Worm (Caenorhabditis elegans): ENCODE measurements around the gene fbxa-88.

Gene fbxa-88

DNA sequence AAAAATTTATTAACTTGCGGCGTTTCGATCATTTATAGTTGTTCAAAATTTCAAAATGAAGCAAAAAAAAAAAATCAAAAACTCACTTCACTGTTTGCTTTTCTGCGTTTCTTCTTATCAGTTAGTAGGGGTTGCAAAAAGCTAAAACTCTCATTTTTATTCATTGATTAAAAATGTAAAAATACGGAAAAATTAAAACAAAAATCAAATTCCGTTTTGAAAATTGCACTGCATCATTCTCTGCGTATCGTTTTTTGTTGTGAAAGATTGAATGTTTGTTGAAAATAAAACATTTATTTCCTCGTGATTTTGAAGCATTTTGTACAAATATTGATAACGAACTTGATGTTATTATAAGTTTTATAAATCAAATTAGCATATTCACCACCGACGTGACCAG, 13.8 kb downstream of the fbxa-88 start:
- no peak for TF ChIP-seq lin-13 (tag; optimal IDR thresholded peaks at IDR 0.05)
- TF ChIP-seq hlh-1 (tag; optimal IDR thresholded peaks at IDR 0.05): no peak
- TF ChIP-seq zip-8 (tag; optimal IDR thresholded peaks at IDR 0.05): no peak
- TF ChIP-seq flh-1 (GFP tag; optimal IDR thresholded peaks at IDR 0.05): no peak
- TF ChIP-seq ham-2 (GFP tag; optimal IDR thresholded peaks at IDR 0.05): no peak
- no peak for TF ChIP-seq nhr-28 (tag; optimal IDR thresholded peaks at IDR 0.05)
- TF ChIP-seq nhr-237 (tag; optimal IDR thresholded peaks at IDR 0.05): no peak

DNA sequence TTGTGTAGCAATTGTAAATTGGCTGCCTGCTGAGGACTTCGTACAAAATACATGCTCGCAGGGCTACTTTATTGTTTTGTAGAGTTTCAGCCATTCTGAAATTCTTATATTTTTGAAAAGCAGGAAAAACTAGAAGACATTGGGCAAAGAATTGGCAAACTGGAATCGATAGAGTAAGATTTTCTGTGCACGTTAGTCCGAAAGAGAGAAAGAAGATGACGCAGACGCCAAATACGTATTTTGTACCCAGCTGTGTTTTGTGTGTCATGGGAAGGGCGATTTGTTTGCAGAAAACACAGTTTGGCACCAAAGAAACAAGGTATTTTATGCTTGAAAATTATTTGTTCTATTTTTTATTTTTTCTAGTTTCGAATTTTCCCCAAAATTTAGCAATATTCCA, 15.5 kb downstream of the fbxa-88 start, which contains the start of gene fbxa-143:
Gene fbxa-143 (minus strand): TSS at position 101 of the 400 bp plus-strand sequence.
- no peak for TF ChIP-seq nhr-28 (tag; optimal IDR thresholded peaks at IDR 0.05)
- no peak for TF ChIP-seq sptf-1 (tag; optimal IDR thresholded peaks at IDR 0.05)

DNA sequence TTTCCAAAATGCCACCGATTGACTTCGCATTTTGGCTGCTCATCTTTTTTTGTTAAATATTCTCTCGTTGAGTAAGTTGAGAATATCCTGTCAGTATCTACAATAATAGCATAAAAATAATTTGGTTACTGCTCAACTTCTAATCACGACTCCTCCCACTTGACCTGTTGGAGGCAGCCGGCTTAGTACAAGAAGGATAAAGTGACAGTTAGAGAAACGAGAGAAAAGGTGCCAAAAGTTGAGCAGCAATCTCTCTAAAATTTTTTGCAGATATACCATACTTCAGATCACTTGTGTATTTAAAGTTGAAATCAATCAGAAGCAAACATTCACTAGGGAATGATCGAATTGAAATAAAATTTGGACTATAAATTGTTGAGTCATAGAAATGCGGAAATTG, 18.2 kb downstream of the fbxa-88 start, which contains the start of gene nhr-111:
Gene nhr-111 (minus strand): TSS at position 101 of the 400 bp plus-strand sequence.
- TF ChIP-seq snpc-4 (tag; optimal IDR thresholded peaks at IDR 0.05) (no peak), drap-1 (GFP tag; optimal IDR thresholded peaks at IDR 0.05) (no peak), unc-120 (tag; optimal IDR thresholded peaks at IDR 0.05; ENCODE audit: poor library complexity, severe bottlenecking) (no peak), mep-1 (tag; optimal IDR thresholded peaks at IDR 0.05) (no peak), bed-3 (GFP tag; optimal IDR thresholded peaks at IDR 0.05) (no peak), elt-1 (tag; optimal IDR thresholded peaks at IDR 0.05; ENCODE audit: borderline replicate concordance, insufficient read depth) (no peak), nhr-237 (tag; optimal IDR thresholded peaks at IDR 0.05) (no peak), unc-39 (tag; optimal IDR thresholded peaks at IDR 0.05) (no peak), blmp-1 (tag; optimal IDR thresholded peaks at IDR 0.05) (no peak)

DNA sequence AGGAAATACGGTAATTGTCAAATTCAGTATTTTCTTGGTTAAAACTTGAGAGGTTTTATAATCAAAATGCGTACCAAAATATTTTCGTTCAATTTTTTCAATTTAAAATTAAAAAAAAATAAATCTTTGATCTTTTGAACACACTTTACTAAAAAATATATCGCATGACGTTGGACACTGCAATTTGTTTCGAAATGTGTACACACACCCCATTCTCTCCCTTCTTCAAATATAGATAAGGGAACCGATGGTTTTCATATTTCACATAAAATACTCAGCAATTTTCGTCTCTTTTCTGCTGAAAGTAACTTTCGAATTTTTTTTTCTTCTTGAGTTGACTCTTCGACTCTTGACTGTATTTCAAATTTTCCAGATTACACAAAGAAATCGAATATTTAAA, 21.5 kb downstream of the fbxa-88 start:
- TF ChIP-seq sptf-1 (tag; optimal IDR thresholded peaks at IDR 0.05): no peak
- TF ChIP-seq nhr-12 (tag; optimal IDR thresholded peaks at IDR 0.05): no peak
- no peak for TF ChIP-seq lin-13 (tag; optimal IDR thresholded peaks at IDR 0.05)
- TF ChIP-seq snpc-4 (tag; optimal IDR thresholded peaks at IDR 0.05): no peak
- TF ChIP-seq sem-2 (GFP tag; optimal IDR thresholded peaks at IDR 0.05): no peak
- TF ChIP-seq lin-32 (GFP tag; optimal IDR thresholded peaks at IDR 0.05): no peak
- TF ChIP-seq drap-1 (GFP tag; optimal IDR thresholded peaks at IDR 0.05): no peak
- no peak for TF ChIP-seq unc-39 (tag; optimal IDR thresholded peaks at IDR 0.05)
- TF ChIP-seq elt-3 (tag; optimal IDR thresholded peaks at IDR 0.05): no peak
- TF ChIP-seq hlh-1 (tag; optimal IDR thresholded peaks at IDR 0.05): no peak
- TF ChIP-seq tbx-8 (GFP tag; optimal IDR thresholded peaks at IDR 0.05): no peak
- no peak for TF ChIP-seq unc-62 (GFP tag; optimal IDR thresholded peaks at IDR 0.05)

DNA sequence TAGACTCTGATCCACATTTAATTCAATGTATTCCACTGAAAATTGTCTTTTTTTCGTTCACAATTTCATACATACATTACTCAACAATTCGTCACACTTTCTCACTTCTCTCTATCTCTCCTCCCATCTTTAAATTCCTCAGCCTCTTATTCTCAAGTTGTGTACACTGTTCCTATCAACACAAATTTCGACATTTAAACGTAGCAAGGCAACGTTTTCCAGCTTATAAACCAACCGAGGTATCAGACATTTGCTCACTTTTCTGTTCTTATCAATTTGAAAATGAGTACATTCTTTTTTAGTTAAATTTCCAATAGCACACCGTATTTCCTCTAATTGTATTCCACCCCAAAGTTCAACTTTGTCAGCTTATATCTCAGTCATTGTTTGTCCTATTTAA, 22.0 kb downstream of the fbxa-88 start, which contains the start of gene skr-3:
Gene skr-3 (plus strand): TSS at position 163 of the 400 bp plus-strand sequence.
- TF ChIP-seq nhr-12 (tag; optimal IDR thresholded peaks at IDR 0.05): no peak
- TF ChIP-seq nhr-2 (tag; optimal IDR thresholded peaks at IDR 0.05): no peak
- TF ChIP-seq ceh-39 (tag; optimal IDR thresholded peaks at IDR 0.05): no peak
- TF ChIP-seq cnd-1 (tag; optimal IDR thresholded peaks at IDR 0.05): no peak
- TF ChIP-seq mls-2 (tag; optimal IDR thresholded peaks at IDR 0.05): no peak
- no peak for TF ChIP-seq elt-3 (tag; optimal IDR thresholded peaks at IDR 0.05)
- TF ChIP-seq tbx-8 (GFP tag; optimal IDR thresholded peaks at IDR 0.05): no peak
- no peak for TF ChIP-seq lin-13 (tag; optimal IDR thresholded peaks at IDR 0.05)
- no peak for TF ChIP-seq nhr-28 (tag; optimal IDR thresholded peaks at IDR 0.05)
- no peak for TF ChIP-seq snpc-4 (tag; optimal IDR thresholded peaks at IDR 0.05)
- no peak for TF ChIP-seq hlh-1 (tag; optimal IDR thresholded peaks at IDR 0.05)
- TF ChIP-seq lin-32 (GFP tag; optimal IDR thresholded peaks at IDR 0.05): no peak
- TF ChIP-seq mep-1 (tag; optimal IDR thresholded peaks at IDR 0.05): no peak
- no peak for TF ChIP-seq drap-1 (GFP tag; optimal IDR thresholded peaks at IDR 0.05)
- no peak for TF ChIP-seq mab-5 (tag; optimal IDR thresholded peaks at IDR 0.05)
- TF ChIP-seq unc-120 (tag; optimal IDR thresholded peaks at IDR 0.05; ENCODE audit: poor library complexity, severe bottlenecking): no peak
- TF ChIP-seq sptf-1 (tag; optimal IDR thresholded peaks at IDR 0.05): no peak
- TF ChIP-seq ham-2 (GFP tag; optimal IDR thresholded peaks at IDR 0.05): no peak
- TF ChIP-seq flh-1 (GFP tag; optimal IDR thresholded peaks at IDR 0.05): no peak
- TF ChIP-seq nhr-237 (tag; optimal IDR thresholded peaks at IDR 0.05): no peak

DNA sequence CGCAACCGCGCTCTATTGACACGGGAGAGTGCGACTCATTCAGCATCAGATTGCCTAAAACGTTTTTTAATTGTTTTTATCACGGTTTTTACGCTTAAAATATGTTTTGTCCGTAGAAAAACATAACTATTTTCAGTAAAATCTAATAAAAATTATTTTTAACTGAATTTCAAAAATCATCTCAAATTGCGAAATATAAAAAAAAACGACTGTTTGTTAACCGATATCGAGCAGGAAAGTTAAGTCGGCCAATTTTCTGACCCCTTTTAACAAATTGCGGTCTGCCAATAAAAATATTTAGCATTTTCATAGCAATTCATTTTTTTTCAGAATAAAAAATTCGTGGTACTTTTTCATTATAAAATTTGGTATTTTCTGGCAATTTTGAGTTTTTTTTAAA, 22.4 kb downstream of the fbxa-88 start:
- TF ChIP-seq ceh-43 (GFP tag; optimal IDR thresholded peaks at IDR 0.05) (no peak), elt-3 (tag; optimal IDR thresholded peaks at IDR 0.05) (no peak), ztf-11 (tag; optimal IDR thresholded peaks at IDR 0.05) (no peak), unc-39 (tag; optimal IDR thresholded peaks at IDR 0.05) (no peak), pha-4 (tag; optimal IDR thresholded peaks at IDR 0.05) (no peak), bed-3 (GFP tag; optimal IDR thresholded peaks at IDR 0.05) (no peak), nhr-237 (tag; optimal IDR thresholded peaks at IDR 0.05) (no peak)
